Worm (Caenorhabditis elegans) whole organism, midembryonic: ENCODE measurements around the gene Y53G8B.1.

Experiments
- T22C8.4 ChIP-seq: fragments of 200-800 bp; sonication (Bioruptor generic); IDR thresholded peaks from 2 replicates; pipeline ENCODE4 v1.3.6; 2022; ENCODE audit warnings: missing genetic modification characterization, missing compliant biosample characterization
- cog-1 ChIP-seq: sonication (generic microtip); optimal IDR thresholded peaks from 2 replicates; lab custom pipeline; 2016; ENCODE audit warnings: missing genetic modification characterization, missing compliant biosample characterization
- flt-1 ChIP-seq: fragments of 200-800 bp; sonication (Bioruptor generic); IDR thresholded peaks from 2 replicates; pipeline ENCODE4 v1.3.6; 2022; ENCODE audit warnings: missing genetic modification characterization, missing compliant biosample characterization
- med-1 ChIP-seq: sonication (generic microtip); optimal IDR thresholded peaks from 2 replicates; lab custom pipeline; 2017; ENCODE audit warnings: missing genetic modification characterization, mild to moderate bottlenecking, missing compliant biosample characterization, antibody characterized with exemption, missing genetic modification reagents; ENCODE audit not compliant: insufficient read depth
- ref-1 ChIP-seq: fragments of 200-800 bp; sonication (Bioruptor generic); conservative IDR thresholded peaks from 2 replicates; pipeline ENCODE4 v1.3.6; 2022; ENCODE audit warnings: missing genetic modification reagents, missing genetic modification characterization, missing compliant biosample characterization
- tab-1 ChIP-seq: fragments of 200-800 bp; sonication (Bioruptor generic); IDR thresholded peaks from 2 replicates; pipeline ENCODE4 v1.3.6; 2022; ENCODE audit warnings: missing genetic modification characterization, missing compliant biosample characterization
- ztf-23 ChIP-seq: fragments of 200-800 bp; sonication (Bioruptor generic); IDR thresholded peaks from 2 replicates; pipeline ENCODE4 v1.3.6; 2022; ENCODE audit warnings: missing genetic modification reagents, missing genetic modification characterization, missing compliant biosample characterization

- TF ChIP-seq med-1 (no peak), cog-1 (no peak), ref-1 (GFP tag; lab: Robert Waterston, UW) (no peak), ztf-23 (GFP tag; lab: Robert Waterston, UW) (no peak), flt-1 (GFP tag; lab: Robert Waterston, UW) (no peak), T22C8.4 (GFP tag; lab: Robert Waterston, UW) (no peak), tab-1 (GFP tag; lab: Robert Waterston, UW) (no peak)
Measured at ce11 chrIII:3176775-3177174, 47.7 kb downstream of the Y53G8B.1 start.
